Fruit fly (Drosophila melanogaster) whole organism, embryonic: Measurements from ENCODE around the gene vsg.

Source experiments
- Adf1 ChIP-seq: fragments of 200-800 bp; sonication (Bioruptor generic); IDR thresholded peaks from 2 replicates; pipeline ENCODE4 v1.3.6; 2022; ENCODE audit warnings: missing biosample characterization, missing genetic modification characterization
- B-H2 ChIP-seq: fragments of 200-800 bp; sonication (Bioruptor generic); optimal IDR thresholded peaks from 2 replicates; lab custom pipeline; 2018; ENCODE audit warnings: missing biosample characterization, mild to moderate bottlenecking, missing genetic modification characterization
- Bdp1 ChIP-seq: fragments of 200-800 bp; sonication (Bioruptor generic); optimal IDR thresholded peaks from 3 replicates; lab custom pipeline; 2016; ENCODE audit warnings: missing biosample characterization, missing genetic modification characterization
- CG11560 ChIP-seq: fragments of 200-800 bp; sonication (Bioruptor generic); IDR thresholded peaks from 3 replicates; pipeline ENCODE4 v1.3.6; 2022; ENCODE audit warnings: missing biosample characterization, missing genetic modification characterization
- CG12071 ChIP-seq: fragments of 200-800 bp; sonication (Bioruptor generic); optimal IDR thresholded peaks from 3 replicates; lab custom pipeline; 2018; ENCODE audit warnings: missing biosample characterization, mild to moderate bottlenecking, missing genetic modification characterization
- CG1233 ChIP-seq: fragments of 200-800 bp; sonication (Bioruptor generic); optimal IDR thresholded peaks from 4 replicates; lab custom pipeline; 2018; ENCODE audit warnings: missing biosample characterization, mild to moderate bottlenecking, missing genetic modification characterization
- CG14050 ChIP-seq: fragments of 200-800 bp; sonication (Bioruptor generic); IDR thresholded peaks from 3 replicates; pipeline ENCODE4 v1.3.6; 2022; ENCODE audit warnings: missing biosample characterization, missing genetic modification characterization
- CG17568 ChIP-seq: fragments of 200-800 bp; sonication (Bioruptor generic); optimal IDR thresholded peaks from 2 replicates; lab custom pipeline; 2018; ENCODE audit warnings: missing biosample characterization, mild to moderate bottlenecking, missing genetic modification characterization, moderate library complexity
- CG17612 ChIP-seq: fragments of 200-800 bp; sonication (Bioruptor generic); IDR thresholded peaks from 2 replicates; pipeline ENCODE4 v1.3.6; 2022; ENCODE audit warnings: missing biosample characterization, missing genetic modification characterization
- CG3163 ChIP-seq: fragments of 200-800 bp; sonication (Bioruptor generic); optimal IDR thresholded peaks from 3 replicates; lab custom pipeline; 2016; ENCODE audit warnings: missing biosample characterization, missing genetic modification characterization
- CG34224 ChIP-seq: fragments of 200-800 bp; sonication (Bioruptor generic); IDR thresholded peaks from 3 replicates; pipeline ENCODE4 v1.3.6; 2022; ENCODE audit warnings: missing biosample characterization, missing genetic modification characterization; ENCODE audit not compliant: partially characterized antibody
- CG6765 ChIP-seq: fragments of 200-800 bp; sonication (Bioruptor generic); optimal IDR thresholded peaks from 3 replicates; lab custom pipeline; 2017; ENCODE audit warnings: missing biosample characterization, mild to moderate bottlenecking, missing genetic modification characterization
- CG6813 ChIP-seq: fragments of 200-800 bp; sonication (Bioruptor generic); optimal IDR thresholded peaks from 2 replicates; lab custom pipeline; 2017; ENCODE audit warnings: missing biosample characterization, missing genetic modification characterization, mild to moderate bottlenecking, moderate library complexity, missing genetic modification reagents
- CG7556 ChIP-seq: fragments of 200-800 bp; sonication (Bioruptor generic); optimal IDR thresholded peaks from 2 replicates; lab custom pipeline; 2017; ENCODE audit warnings: missing biosample characterization, mild to moderate bottlenecking, missing genetic modification characterization
- CG7963 ChIP-seq: fragments of 200-800 bp; sonication (Bioruptor generic); IDR thresholded peaks from 3 replicates; pipeline ENCODE4 v1.3.6; 2022; ENCODE audit warnings: missing biosample characterization, missing genetic modification characterization; ENCODE audit not compliant: partially characterized antibody
- CG7987 ChIP-seq: fragments of 200-800 bp; sonication (Bioruptor generic); optimal IDR thresholded peaks from 2 replicates; lab custom pipeline; 2018; ENCODE audit warnings: missing biosample characterization, mild to moderate bottlenecking, missing genetic modification characterization, moderate library complexity
- CG8290 ChIP-seq, 3 experiments: fragments of 200-800 bp; sonication (Bioruptor generic); optimal IDR thresholded peaks; 2 replicates each; lab custom pipeline; 2016 to 2019; ENCODE audit warnings: missing biosample characterization in 3 of 3, missing genetic modification characterization in 3 of 3, mild to moderate bottlenecking in 2 of 3, moderate library complexity in 1 of 3
- CHES-1-like ChIP-seq: fragments of 200-800 bp; sonication (Bioruptor generic); optimal IDR thresholded peaks from 2 replicates; lab custom pipeline; 2016; ENCODE audit warnings: missing biosample characterization, missing genetic modification characterization
- Dll ChIP-seq: fragments of 200-800 bp; sonication (Bioruptor generic); IDR thresholded peaks from 4 replicates; pipeline ENCODE4 v1.3.6; 2022; ENCODE audit warnings: missing biosample characterization, missing genetic modification characterization; ENCODE audit not compliant: partially characterized antibody
- HmgZ ChIP-seq: fragments of 200-800 bp; sonication (Bioruptor generic); optimal IDR thresholded peaks from 2 replicates; lab custom pipeline; 2018; ENCODE audit warnings: missing biosample characterization, mild to moderate bottlenecking, missing genetic modification characterization
- Hr78 ChIP-seq, 2 experiments: fragments of 200-800 bp in 1 of 2; fragments of >200 bp in 1 of 2; sonication (Bioruptor generic) in 1 of 2; optimal IDR thresholded peaks; 2 replicates each; lab custom pipeline; 2017 to 2019; ENCODE audit warnings: missing biosample characterization in 2 of 2, missing genetic modification characterization in 2 of 2, mild to moderate bottlenecking in 1 of 2, moderate library complexity in 1 of 2
- Med ChIP-seq: fragments of 200-800 bp; sonication (Bioruptor generic); peaks from one replicate; lab custom pipeline; 2016; ENCODE audit warnings: missing biosample characterization, missing genetic modification characterization, mild to moderate bottlenecking, inconsistent platforms, moderate library complexity
- Meics ChIP-seq: fragments of 200-800 bp; sonication (Bioruptor generic); optimal IDR thresholded peaks from 2 replicates; lab custom pipeline; 2017; ENCODE audit warnings: missing biosample characterization, mild to moderate bottlenecking, missing genetic modification characterization
- Trl ChIP-seq, 3 experiments: fragments of >200 bp in 2 of 3; fragments of 200-800 bp in 1 of 3; sonication (Bioruptor generic) in 1 of 3; optimal IDR thresholded peaks; 2 replicates in 1 of 3; 3 replicates in 2 of 3; lab custom pipeline; 2016 to 2017; ENCODE audit warnings: missing biosample characterization in 1 of 3, missing genetic modification characterization in 1 of 3
- ab ChIP-seq: fragments of 200-800 bp; sonication (Bioruptor generic); optimal IDR thresholded peaks from 2 replicates; lab custom pipeline; 2016; ENCODE audit warnings: missing biosample characterization, missing genetic modification characterization
- abd-A ChIP-seq: fragments of 200-800 bp; sonication (Bioruptor generic); optimal IDR thresholded peaks from 3 replicates; lab custom pipeline; 2019; ENCODE audit warnings: missing biosample characterization, mild to moderate bottlenecking, missing genetic modification characterization, moderate library complexity
- ato ChIP-seq: fragments of 200-800 bp; sonication (Bioruptor generic); IDR thresholded peaks from 2 replicates; pipeline ENCODE4 v1.3.6; 2022; ENCODE audit warnings: missing biosample characterization, missing genetic modification characterization; ENCODE audit not compliant: partially characterized antibody
- ci ChIP-seq: fragments of 200-800 bp; sonication (Bioruptor generic); IDR thresholded peaks from 3 replicates; pipeline ENCODE4 v1.3.6; 2022; ENCODE audit warnings: missing biosample characterization, missing genetic modification characterization
- corto ChIP-seq: fragments of 200-800 bp; sonication (Bioruptor generic); optimal IDR thresholded peaks from 2 replicates; lab custom pipeline; 2016; ENCODE audit warnings: missing biosample characterization, mild to moderate bottlenecking, missing genetic modification characterization, moderate library complexity
- emc ChIP-seq: fragments of 200-800 bp; sonication (Bioruptor generic); optimal IDR thresholded peaks from 2 replicates; lab custom pipeline; 2016; ENCODE audit warnings: missing biosample characterization, missing genetic modification characterization
- grau ChIP-seq: fragments of 200-800 bp; optimal IDR thresholded peaks from 3 replicates; lab custom pipeline; 2019; ENCODE audit warnings: missing biosample characterization, mild to moderate bottlenecking, missing genetic modification characterization, moderate library complexity
- gro ChIP-seq: fragments of 200-800 bp; sonication (Bioruptor generic); optimal IDR thresholded peaks from 2 replicates; lab custom pipeline; 2016; ENCODE audit warnings: missing biosample characterization, missing genetic modification characterization
- hbn ChIP-seq: fragments of 200-800 bp; sonication (Bioruptor generic); IDR thresholded peaks from 2 replicates; pipeline ENCODE4 v1.3.6; 2022; ENCODE audit warnings: missing biosample characterization, missing genetic modification characterization; ENCODE audit not compliant: partially characterized antibody
- klu ChIP-seq: fragments of 200-800 bp; sonication (Bioruptor generic); IDR thresholded peaks from 2 replicates; pipeline ENCODE4 v1.3.6; 2022; ENCODE audit warnings: missing biosample characterization, missing genetic modification characterization
- nom ChIP-seq: fragments of 200-800 bp; sonication (Bioruptor generic); optimal IDR thresholded peaks from 2 replicates; lab custom pipeline; 2017; ENCODE audit warnings: missing biosample characterization, missing genetic modification characterization, mild to moderate bottlenecking, moderate library complexity, missing genetic modification reagents
- otp ChIP-seq: fragments of 200-800 bp; sonication (Bioruptor generic); IDR thresholded peaks from 3 replicates; pipeline ENCODE4, ENCODE4 v1.3.6; 2022; ENCODE audit warnings: missing biosample characterization, missing genetic modification characterization
- sna ChIP-seq: fragments of 200-800 bp; sonication (Bioruptor generic); IDR thresholded peaks from 2 replicates; pipeline ENCODE4 v1.3.6; 2022; ENCODE audit warnings: missing biosample characterization, missing genetic modification characterization; ENCODE audit not compliant: partially characterized antibody
- sob ChIP-seq: fragments of 200-800 bp; sonication (Bioruptor generic); IDR thresholded peaks from 2 replicates; pipeline ENCODE4 v1.3.6; 2022; ENCODE audit warnings: missing biosample characterization, missing genetic modification characterization
- twi ChIP-seq: fragments of 200-800 bp; optimal IDR thresholded peaks from 2 replicates; lab custom pipeline; 2019; ENCODE audit warnings: missing biosample characterization, mild to moderate bottlenecking, missing genetic modification characterization, moderate library complexity
- usp ChIP-seq: fragments of >200 bp; optimal IDR thresholded peaks from 2 replicates; lab custom pipeline; 2017; ENCODE audit warnings: missing biosample characterization, missing genetic modification characterization
- wdn ChIP-seq: fragments of 200-800 bp; sonication (Bioruptor generic); IDR thresholded peaks from 2 replicates; pipeline ENCODE4 v1.3.6; 2022; ENCODE audit warnings: missing biosample characterization, missing genetic modification characterization
- yki ChIP-seq: fragments of >200 bp; optimal IDR thresholded peaks from 3 replicates; lab custom pipeline; 2018
- zen ChIP-seq: fragments of 200-800 bp; sonication (Bioruptor generic); optimal IDR thresholded peaks from 3 replicates; lab custom pipeline; 2018; ENCODE audit warnings: missing biosample characterization, mild to moderate bottlenecking, missing genetic modification characterization, moderate library complexity
- zen2 ChIP-seq: fragments of 200-800 bp; sonication (Bioruptor generic); IDR thresholded peaks from 3 replicates; pipeline ENCODE4 v1.3.6; 2022; ENCODE audit warnings: missing biosample characterization, missing genetic modification characterization; ENCODE audit not compliant: partially characterized antibody
- zfh1 ChIP-seq: fragments of 200-800 bp; sonication (Bioruptor generic); IDR thresholded peaks from 3 replicates; pipeline ENCODE4 v1.3.6; 2022; ENCODE audit warnings: missing biosample characterization, missing genetic modification characterization

Gene vsg

DNA sequence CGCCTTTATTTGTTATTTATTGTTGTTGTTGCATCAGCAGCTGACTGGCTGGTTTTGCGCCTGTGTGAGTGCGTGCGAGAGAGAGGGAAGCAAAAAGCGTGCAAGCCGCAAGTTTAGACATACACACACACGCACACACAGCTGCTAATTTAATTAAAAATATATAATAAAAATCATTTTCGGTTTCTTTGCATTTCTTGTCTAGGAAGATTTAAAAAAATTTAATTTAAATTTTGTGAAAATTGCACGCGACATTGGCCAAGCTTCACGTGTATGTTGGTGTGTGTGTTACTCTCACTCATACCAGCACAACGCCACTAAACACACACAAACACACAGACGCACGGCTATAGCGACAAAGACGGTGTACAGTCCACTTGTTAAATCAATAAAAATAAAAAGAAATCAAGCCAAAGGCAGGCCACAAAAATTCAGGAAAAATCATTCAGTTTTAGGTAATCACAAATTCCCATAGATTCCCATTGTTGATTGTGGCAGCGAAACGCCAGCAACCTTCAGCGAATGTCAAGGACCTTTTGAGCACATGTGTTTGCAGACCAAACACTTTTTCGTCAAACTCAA, 20.5 kb upstream of the vsg start (continued):
- no peak for TF ChIP-seq CG11560 (tag; lab: Robert Waterston, UW)
- TF ChIP-seq CG1233 (GFP tag; lab: Kevin White, UChicago), result no peak
- TF ChIP-seq nom (GFP tag; lab: Kevin White, UChicago), result no peak
- TF ChIP-seq, all 482 proteins: peak for 68

DNA sequence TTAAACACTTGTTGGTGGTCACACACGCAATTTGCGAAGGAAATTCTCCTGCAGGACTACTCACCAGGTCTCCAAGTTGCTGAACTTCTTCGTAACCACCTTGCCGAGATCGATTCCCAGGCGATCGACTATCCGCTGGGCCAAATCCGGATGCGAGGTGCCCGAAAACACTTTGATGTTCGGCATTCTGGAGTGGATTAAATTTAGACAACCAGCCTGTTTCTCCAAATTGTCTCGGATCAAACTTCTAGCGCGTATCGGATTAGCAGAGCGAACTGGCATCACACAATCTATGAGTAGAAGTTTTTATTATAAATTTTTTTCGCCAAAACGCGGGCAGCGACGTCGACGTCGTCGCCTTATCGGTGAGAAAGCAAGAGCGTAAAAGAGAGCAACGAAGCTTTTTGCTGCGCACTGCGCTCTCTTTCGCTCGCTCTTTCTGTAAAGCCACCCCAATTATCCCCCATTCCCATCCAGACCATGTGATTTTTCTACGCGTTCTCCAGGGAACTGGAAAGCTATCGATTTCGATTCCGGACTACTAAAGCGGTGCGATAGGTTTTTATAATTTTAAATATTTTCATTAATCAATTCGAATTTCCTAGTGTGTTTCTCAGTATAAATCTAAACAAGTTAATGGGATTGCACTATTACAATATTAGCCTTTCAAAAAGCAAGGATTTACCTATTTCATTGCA, 19.8 kb upstream of the vsg start:
- TF ChIP-seq CG8290 (GFP tag; optimal IDR thresholded peaks at IDR 0.05; lab: Kevin White, UChicago) (no peak), CG8290 (tag; optimal IDR thresholded peaks at IDR 0.05; lab: Kevin White, UChicago) (peak in 1 of 2 experiments; percentile 21), sob (GFP tag; lab: Robert Waterston, UW) (no peak), wdn (0 out of 2 replicates have a peak, but pooled peaks have one; percentile 11), zen2 (GFP tag; lab: Robert Waterston, UW) (peak; percentile 49; the same call in 1 of the 3 replicates), B-H2 (GFP tag; lab: Kevin White, UChicago) (peak; percentile 17), ato (GFP tag; lab: Robert Waterston, UW) (no peak), klu (GFP tag; lab: Robert Waterston, UW) (no peak), Med (GFP tag; lab: Kevin White, UChicago) (peak; percentile 8), ci (GFP tag; lab: Robert Waterston, UW) (peak; percentile 38; the same call in 1 of the 3 replicates), abd-A (tag; lab: Kevin White, UChicago) (no peak), Meics (GFP tag; lab: Kevin White, UChicago) (peak; percentile 15), CG3163 (peak; percentile 86), Hr78 (GFP tag; optimal IDR thresholded peaks at IDR 0.05; lab: Kevin White, UChicago) (no peak), Dll (GFP tag; lab: Robert Waterston, UW) (0 out of 4 replicates have a peak, but pooled peaks have one; percentile 18), Adf1 (peak; percentile 96), hbn (GFP tag; lab: Robert Waterston, UW) (peak; percentile 22; the same call in 1 of the 2 replicates), CG34224 (GFP tag; lab: Robert Waterston, UW) (0 out of 3 replicates have a peak, but pooled peaks have one; percentile 40), emc (GFP tag; lab: Kevin White, UChicago) (no peak), ab (no peak), CG12071 (GFP tag; lab: Kevin White, UChicago) (peak; percentile 14), gro (GFP tag; lab: Kevin White, UChicago) (no peak), zen (no peak), sna (GFP tag; lab: Robert Waterston, UW) (0 out of 2 replicates have a peak, but pooled peaks have one; percentile 30), CG7963 (GFP tag; lab: Robert Waterston, UW) (no peak), corto (GFP tag; lab: Kevin White, UChicago) (peak; percentile 29), CG17568 (GFP tag; lab: Kevin White, UChicago) (peak; percentile 31), CHES-1-like (GFP tag; lab: Kevin White, UChicago) (no peak), CG7556 (GFP tag; lab: Kevin White, UChicago) (no peak), zfh1 (no peak), yki (lab: Kevin White, UChicago) (peak; percentile 47), otp (no peak), CG6765 (no peak), Trl (optimal IDR thresholded peaks at IDR 0.05; lab: Kevin White, UChicago) (peak; percentile 91 to 98), Trl (GFP tag; optimal IDR thresholded peaks at IDR 0.05; lab: Kevin White, UChicago) (no peak), HmgZ (tag; lab: Kevin White, UChicago) (no peak), twi (tag; lab: Kevin White, UChicago) (no peak), grau (tag; lab: Kevin White, UChicago) (no peak), CG7987 (GFP tag; lab: Kevin White, UChicago) (no peak), CG6813 (GFP tag; lab: Kevin White, UChicago) (peak; percentile 13), CG14050 (GFP tag; lab: Robert Waterston, UW) (no peak), usp (no peak), Bdp1 (no peak), CG17612 (GFP tag; lab: Robert Waterston, UW) (no peak)
